Fruit fly (Drosophila melanogaster) whole organism, prepupa: Measurements from ENCODE around the gene CG4017.

ENCODE experiments used
- CG10631 ChIP-seq: fragments of 200-800 bp; sonication (Bioruptor generic); optimal IDR thresholded peaks from 2 replicates; lab custom pipeline; 2016; ENCODE audit warnings: missing biosample characterization, missing genetic modification characterization
- CG1621 ChIP-seq: fragments of 200-800 bp; sonication (Bioruptor generic); optimal IDR thresholded peaks from 3 replicates; lab custom pipeline; 2018; ENCODE audit warnings: missing biosample characterization, mild to moderate bottlenecking, missing genetic modification characterization
- CG16779 ChIP-seq: fragments of 200-800 bp; sonication (Bioruptor generic); optimal IDR thresholded peaks from 3 replicates; lab custom pipeline; 2017; ENCODE audit warnings: missing biosample characterization, mild to moderate bottlenecking, missing genetic modification characterization
- CG4318 ChIP-seq: fragments of 200-800 bp; sonication (Bioruptor generic); optimal IDR thresholded peaks from 3 replicates; lab custom pipeline; 2017; ENCODE audit warnings: missing biosample characterization, mild to moderate bottlenecking, missing genetic modification characterization
- CG6163 ChIP-seq: fragments of 200-800 bp; sonication (Bioruptor generic); IDR thresholded peaks from 3 replicates; pipeline ENCODE4 v1.3.6; 2022; ENCODE audit warnings: missing biosample characterization, missing genetic modification characterization
- CG6808 ChIP-seq: fragments of 200-800 bp; sonication (Bioruptor generic); optimal IDR thresholded peaks from 3 replicates; lab custom pipeline; 2017; ENCODE audit warnings: missing biosample characterization, missing genetic modification characterization, mild to moderate bottlenecking, moderate library complexity, missing genetic modification reagents
- CG8119 ChIP-seq: fragments of 200-800 bp; sonication (Bioruptor generic); IDR thresholded peaks from 3 replicates; pipeline ENCODE4 v1.3.6; 2022; ENCODE audit warnings: missing biosample characterization, missing genetic modification characterization
- CG9139 ChIP-seq: fragments of 200-800 bp; sonication (Bioruptor generic); optimal IDR thresholded peaks from 3 replicates; lab custom pipeline; 2017; ENCODE audit warnings: missing biosample characterization, mild to moderate bottlenecking, missing genetic modification characterization
- Eip75B ChIP-seq: fragments of 200-800 bp; sonication (Bioruptor generic); optimal IDR thresholded peaks from 3 replicates; lab custom pipeline; 2016; ENCODE audit warnings: missing biosample characterization, missing genetic modification characterization
- Eip93F ChIP-seq: fragments of 200-800 bp; sonication (Bioruptor generic); optimal IDR thresholded peaks from 2 replicates; lab custom pipeline; 2016; ENCODE audit warnings: missing biosample characterization, mild to moderate bottlenecking, missing genetic modification characterization
- Ets21C ChIP-seq: fragments of 200-800 bp; sonication (Bioruptor generic); optimal IDR thresholded peaks from 3 replicates; lab custom pipeline; 2016; ENCODE audit warnings: missing biosample characterization, missing genetic modification characterization
- Ets96B ChIP-seq: fragments of 200-800 bp; optimal IDR thresholded peaks from 2 replicates; lab custom pipeline; 2019; ENCODE audit warnings: missing biosample characterization, mild to moderate bottlenecking, missing genetic modification characterization, moderate library complexity
- Gug ChIP-seq: fragments of 200-800 bp; sonication (Bioruptor generic); IDR thresholded peaks from 2 replicates; pipeline ENCODE4 v1.3.6; 2022; ENCODE audit warnings: missing biosample characterization, missing genetic modification characterization
- Hr38 ChIP-seq: sonication (Bioruptor generic); optimal IDR thresholded peaks from 2 replicates; lab custom pipeline; 2016; ENCODE audit warnings: missing biosample characterization, missing genetic modification characterization
- Lpt ChIP-seq: fragments of 200-800 bp; sonication (Bioruptor generic); optimal IDR thresholded peaks from 3 replicates; lab custom pipeline; 2016; ENCODE audit warnings: missing biosample characterization, missing genetic modification characterization
- Smox ChIP-seq: fragments of 200-800 bp; sonication (Bioruptor generic); optimal IDR thresholded peaks from 3 replicates; lab custom pipeline; 2016; ENCODE audit warnings: missing biosample characterization, missing genetic modification characterization
- Sox15 ChIP-seq: fragments of 200-800 bp; sonication (Bioruptor generic); optimal IDR thresholded peaks from 3 replicates; lab custom pipeline; 2016; ENCODE audit warnings: missing biosample characterization, missing genetic modification characterization
- dac ChIP-seq: fragments of 200-800 bp; sonication (Bioruptor generic); optimal IDR thresholded peaks from 2 replicates; lab custom pipeline; 2017; ENCODE audit warnings: missing biosample characterization, mild to moderate bottlenecking, missing genetic modification characterization
- dsx ChIP-seq: fragments of 200-800 bp; optimal IDR thresholded peaks from 3 replicates; lab custom pipeline; 2019; ENCODE audit warnings: missing biosample characterization, mild to moderate bottlenecking, missing genetic modification characterization, moderate library complexity; ENCODE audit not compliant: poor library complexity, severe bottlenecking
- eg ChIP-seq: fragments of 200-800 bp; sonication (Bioruptor generic); IDR thresholded peaks from 3 replicates; pipeline ENCODE4 v1.3.6; 2022; ENCODE audit warnings: missing biosample characterization, missing genetic modification characterization
- fd59A ChIP-seq: fragments of 200-800 bp; sonication (Bioruptor generic); optimal IDR thresholded peaks from 2 replicates; lab custom pipeline; 2017; ENCODE audit warnings: missing biosample characterization, mild to moderate bottlenecking, missing genetic modification characterization, missing genetic modification reagents
- lz ChIP-seq: fragments of 200-800 bp; sonication (Bioruptor generic); optimal IDR thresholded peaks from 3 replicates; lab custom pipeline; 2016; ENCODE audit warnings: missing biosample characterization, missing genetic modification characterization
- pdm3 ChIP-seq: fragments of 200-800 bp; sonication (Bioruptor generic); optimal IDR thresholded peaks from 3 replicates; lab custom pipeline; 2016; ENCODE audit warnings: missing biosample characterization, missing genetic modification characterization
- salr ChIP-seq, 2 experiments: fragments of 200-800 bp; sonication (Bioruptor generic); optimal IDR thresholded peaks; 3 replicates each; lab custom pipeline; 2016 to 2018; ENCODE audit warnings: missing biosample characterization in 2 of 2, missing genetic modification characterization in 2 of 2, mild to moderate bottlenecking in 1 of 2
- svp ChIP-seq: fragments of 200-800 bp; sonication (Bioruptor generic); peaks from one replicate; lab custom pipeline; 2016; ENCODE audit warnings: missing biosample characterization, missing genetic modification characterization
- topi ChIP-seq: fragments of 200-800 bp; sonication (Bioruptor generic); optimal IDR thresholded peaks from 3 replicates; lab custom pipeline; 2016; ENCODE audit warnings: missing biosample characterization, missing genetic modification characterization
- vri ChIP-seq: fragments of 200-800 bp; sonication (Bioruptor generic); optimal IDR thresholded peaks from 3 replicates; lab custom pipeline; 2016; ENCODE audit warnings: missing biosample characterization, mild to moderate bottlenecking, missing genetic modification characterization

The CG4017 gene

dm6 chr2L:9737803-9738202 is 29.1 kb upstream of the CG4017 start (continued):
- TF ChIP-seq CG16779 (tag; lab: Kevin White, UChicago) (peak; percentile 2), salr (GFP tag; optimal IDR thresholded peaks at IDR 0.05; lab: Kevin White, UChicago) (no peak), Smox (GFP tag; lab: Kevin White, UChicago) (peak; percentile 35), Ets21C (GFP tag; lab: Kevin White, UChicago) (no peak), topi (GFP tag; lab: Kevin White, UChicago) (no peak), Sox15 (GFP tag; lab: Kevin White, UChicago) (no peak)
- TF ChIP-seq, all 60 proteins: peak for 39

dm6 chr2L:9739685-9740084 is 27.2 kb upstream of the CG4017 start:
- TF ChIP-seq topi (GFP tag; lab: Kevin White, UChicago) (no peak), CG8119 (GFP tag; lab: Robert Waterston, UW) (no peak), Hr38 (no peak), CG9139 (GFP tag; lab: Kevin White, UChicago) (no peak), Sox15 (GFP tag; lab: Kevin White, UChicago) (no peak), CG6163 (GFP tag; lab: Robert Waterston, UW) (no peak), vri (GFP tag; lab: Kevin White, UChicago) (no peak), Ets96B (tag; lab: Kevin White, UChicago) (no peak), Eip75B (GFP tag; lab: Kevin White, UChicago) (no peak), Gug (GFP tag; lab: Robert Waterston, UW) (no peak), Lpt (GFP tag; lab: Kevin White, UChicago) (no peak), CG4318 (GFP tag; lab: Kevin White, UChicago) (no peak), fd59A (GFP tag; lab: Kevin White, UChicago) (no peak), dsx (GFP tag; lab: Kevin White, UChicago) (no peak), CG10631 (GFP tag; lab: Kevin White, UChicago) (no peak)

dm6 chr2L:9743823-9744222 is 23.0 kb upstream of the CG4017 start:
- TF ChIP-seq Eip93F (GFP tag; lab: Kevin White, UChicago) (no peak), pdm3 (no peak), eg (GFP tag; lab: Robert Waterston, UW) (0 out of 3 replicates have a peak, but pooled peaks have one; percentile 9)

dm6 chr2L:9744634-9745033 is 22.2 kb upstream of the CG4017 start:
- no peak for TF ChIP-seq vri (GFP tag; lab: Kevin White, UChicago)
- no peak for TF ChIP-seq eg (GFP tag; lab: Robert Waterston, UW)
- TF ChIP-seq CG6808 (GFP tag; lab: Kevin White, UChicago) = no peak
- TF ChIP-seq Eip93F (GFP tag; lab: Kevin White, UChicago) = no peak
- TF ChIP-seq CG1621 = no peak

- TF ChIP-seq Ets96B (tag; lab: Kevin White, UChicago) = no peak
- peak; percentile 34 for TF ChIP-seq dac
- no peak for TF ChIP-seq CG1621
- TF ChIP-seq, all 60 proteins: peak for 1
Observed at dm6 chr2L:9746236-9747225, 20.3 kb upstream of the CG4017 start, which contains the start of gene Nckx30C. Gene Nckx30C, minus strand, starts transcription at chr2L:9746495.

- TF ChIP-seq lz (GFP tag; lab: Kevin White, UChicago) (no peak), svp (peak; percentile 38)
Observed at dm6 chr2L:9749745-9750144, 17.1 kb upstream of the CG4017 start, which contains the start of gene Cyp4e3. Gene Cyp4e3, minus strand, starts transcription at chr2L:9750071.
